Worm (Caenorhabditis elegans) whole organism, late embryonic: ENCODE measurements around the gene tdo-2.

Experiments
- C08G9.2 ChIP-seq: sonication (generic microtip); optimal IDR thresholded peaks from 2 replicates; lab custom pipeline; 2016; ENCODE audit warnings: mild to moderate bottlenecking, missing genetic modification characterization, moderate library complexity, missing compliant biosample characterization
- F13H6.1 ChIP-seq: sonication (generic microtip); optimal IDR thresholded peaks from 2 replicates; lab custom pipeline; 2016; ENCODE audit warnings: missing genetic modification characterization, missing compliant biosample characterization
- ceh-18 ChIP-seq: sonication (generic microtip); optimal IDR thresholded peaks from 2 replicates; lab custom pipeline; 2016; ENCODE audit warnings: missing genetic modification characterization, missing compliant biosample characterization
- ceh-22 ChIP-seq: sonication (generic microtip); optimal IDR thresholded peaks from 2 replicates; lab custom pipeline; 2017; ENCODE audit warnings: missing biosample characterization, missing genetic modification characterization
- ceh-30 ChIP-seq: fragments of 150-350 bp; optimal IDR thresholded peaks from 2 replicates; lab custom pipeline; 2014; ENCODE audit warnings: missing biosample characterization, missing genetic modification characterization
- ceh-31 ChIP-seq: sonication (generic microtip); optimal IDR thresholded peaks from 2 replicates; lab custom pipeline; 2016; ENCODE audit warnings: missing genetic modification characterization, missing compliant biosample characterization
- ceh-34 ChIP-seq: sonication (generic microtip); optimal IDR thresholded peaks from 2 replicates; lab custom pipeline; 2016; ENCODE audit warnings: mild to moderate bottlenecking, missing genetic modification characterization, missing compliant biosample characterization
- ceh-48 ChIP-seq: sonication (generic microtip); optimal IDR thresholded peaks from 2 replicates; lab custom pipeline; 2016; ENCODE audit warnings: missing genetic modification characterization, inconsistent platforms, missing compliant biosample characterization
- elt-2 ChIP-seq: sonication (generic microtip); optimal IDR thresholded peaks from 2 replicates; lab custom pipeline; 2016; ENCODE audit warnings: missing genetic modification reagents, missing genetic modification characterization, missing compliant biosample characterization
- ets-4 ChIP-seq: sonication (generic microtip); optimal IDR thresholded peaks from 2 replicates; lab custom pipeline; 2016; ENCODE audit warnings: missing genetic modification characterization, missing compliant biosample characterization
- eyg-1 ChIP-seq: sonication (generic microtip); optimal IDR thresholded peaks from 2 replicates; lab custom pipeline; 2016; ENCODE audit warnings: missing genotype, missing genetic modification characterization, missing compliant biosample characterization
- fax-1 ChIP-seq: sonication (generic microtip); optimal IDR thresholded peaks from 2 replicates; lab custom pipeline; 2016; ENCODE audit warnings: missing genotype, missing genetic modification characterization, missing compliant biosample characterization
- fkh-10 ChIP-seq: fragments of 150-350 bp; optimal IDR thresholded peaks from 2 replicates; lab custom pipeline; 2014; ENCODE audit warnings: missing biosample characterization, missing genetic modification reagents, missing genetic modification characterization
- hlh-30 ChIP-seq: sonication (generic microtip); optimal IDR thresholded peaks from 2 replicates; lab custom pipeline; 2017; ENCODE audit warnings: antibody characterized with exemption, missing genetic modification characterization, missing compliant biosample characterization; ENCODE audit not compliant: insufficient read depth
- hlh-6 ChIP-seq: sonication (generic microtip); optimal IDR thresholded peaks from 2 replicates; lab custom pipeline; 2016; ENCODE audit warnings: missing genotype, missing genetic modification characterization, missing compliant biosample characterization
- hlh-8 ChIP-seq: sonication (generic microtip); optimal IDR thresholded peaks from 2 replicates; lab custom pipeline; 2016; ENCODE audit warnings: missing genotype, missing genetic modification characterization, missing compliant biosample characterization
- lim-6 ChIP-seq: sonication (generic microtip); optimal IDR thresholded peaks from 2 replicates; lab custom pipeline; 2016; ENCODE audit warnings: missing genetic modification characterization, missing compliant biosample characterization
- nfya-1 ChIP-seq: sonication (generic microtip); optimal IDR thresholded peaks from 2 replicates; lab custom pipeline; 2017; ENCODE audit warnings: missing genetic modification characterization, mild to moderate bottlenecking, missing compliant biosample characterization, antibody characterized with exemption, moderate library complexity
- nhr-11 ChIP-seq: fragments of 150-350 bp; optimal IDR thresholded peaks from 2 replicates; lab custom pipeline; 2014; ENCODE audit warnings: missing biosample characterization, missing genetic modification characterization
- nhr-232 ChIP-seq: sonication (generic microtip); optimal IDR thresholded peaks from 2 replicates; lab custom pipeline; 2016; ENCODE audit warnings: missing genetic modification characterization, missing compliant biosample characterization
- npax-4 ChIP-seq: sonication (generic microtip); optimal IDR thresholded peaks from 2 replicates; lab custom pipeline; 2016; ENCODE audit warnings: missing genetic modification characterization, missing compliant biosample characterization
- pros-1 ChIP-seq: fragments of 150-350 bp; optimal IDR thresholded peaks from 2 replicates; lab custom pipeline; 2014; ENCODE audit warnings: missing biosample characterization, missing genetic modification reagents, missing genetic modification characterization
- ref-2 ChIP-seq: sonication (generic microtip); optimal IDR thresholded peaks from 2 replicates; lab custom pipeline; 2016; ENCODE audit warnings: missing genetic modification characterization, missing compliant biosample characterization
- rnt-1 ChIP-seq: sonication (generic microtip); optimal IDR thresholded peaks from 2 replicates; lab custom pipeline; 2016; ENCODE audit warnings: missing genetic modification characterization, missing compliant biosample characterization
- tbx-2 ChIP-seq: sonication (generic microtip); optimal IDR thresholded peaks from 2 replicates; lab custom pipeline; 2016; ENCODE audit warnings: missing genetic modification characterization, missing compliant biosample characterization
- unc-3 ChIP-seq, 2 experiments: fragments of 200-800 bp in 1 of 2; sonication (Bioruptor generic) in 1 of 2; sonication (generic microtip) in 1 of 2; conservative IDR thresholded peaks in 1 of 2; optimal IDR thresholded peaks in 1 of 2; 2 replicates each; pipeline versions ENCODE4 v1.3.6 to Lab custom; 2016 to 2022; ENCODE audit warnings: missing compliant biosample characterization in 2 of 2, missing genetic modification characterization in 2 of 2, missing genetic modification reagents in 1 of 2
- unc-42 ChIP-seq: sonication (generic microtip); optimal IDR thresholded peaks from 2 replicates; lab custom pipeline; 2016; ENCODE audit warnings: missing genotype, missing genetic modification characterization, missing compliant biosample characterization
- unc-55 ChIP-seq: sonication (generic microtip); optimal IDR thresholded peaks from 2 replicates; lab custom pipeline; 2017; ENCODE audit warnings: missing biosample characterization, missing genetic modification reagents, missing genetic modification characterization
- unc-86 ChIP-seq: sonication (generic microtip); optimal IDR thresholded peaks from 2 replicates; lab custom pipeline; 2016; ENCODE audit warnings: missing genetic modification characterization, missing compliant biosample characterization
- zip-5 ChIP-seq: sonication (generic microtip); optimal IDR thresholded peaks from 2 replicates; lab custom pipeline; 2016; ENCODE audit warnings: missing genetic modification characterization, missing compliant biosample characterization

tdo-2 gene

ce11 chrIII:5959049-5959448 lies 39.3 kb upstream of the tdo-2 start:
- TF ChIP-seq ceh-18 (tag; lab: Kevin White, UChicago), result no peak
- TF ChIP-seq ceh-31 (tag; lab: Kevin White, UChicago), result peak; percentile 14
- TF ChIP-seq ets-4 (tag; lab: Kevin White, UChicago), result peak; percentile 79
- no peak for TF ChIP-seq pros-1 (tag; lab: Kevin White, UChicago)
- no peak for TF ChIP-seq hlh-6 (tag; lab: Kevin White, UChicago)
- TF ChIP-seq ceh-30 (tag; lab: Kevin White, UChicago), result no peak

- TF ChIP-seq ceh-34 (peak; percentile 12), nfya-1 (tag; lab: Kevin White, UChicago) (peak; percentile 65), ets-4 (tag; lab: Kevin White, UChicago) (peak; percentile 59), elt-2 (tag; lab: Kevin White, UChicago) (no peak), nhr-232 (tag; lab: Kevin White, UChicago) (no peak), ceh-31 (tag; lab: Kevin White, UChicago) (peak; percentile 40), ceh-48 (tag; lab: Kevin White, UChicago) (peak; percentile 49)
Observed at ce11 chrIII:5958172-5958886, 38.6 kb upstream of the tdo-2 start, which contains the start of the genes nono-1 and nop-1. TSS of gene nono-1 (minus strand) at chrIII:5958246. TSS of gene nop-1 (plus strand) at chrIII:5958722.

- TF ChIP-seq C08G9.2 (tag; lab: Kevin White, UChicago), result no peak
- no peak for TF ChIP-seq fax-1 (tag; lab: Kevin White, UChicago)
- peak; percentile 13 for TF ChIP-seq tbx-2 (tag; lab: Kevin White, UChicago)
- TF ChIP-seq hlh-6 (tag; lab: Kevin White, UChicago), result peak; percentile 25
Observed at ce11 chrIII:5953913-5954290, 34.1 kb upstream of the tdo-2 start.

ce11 chrIII:5953041-5953912 lies 33.5 kb upstream of the tdo-2 start:
- no peak for TF ChIP-seq ref-2 (tag; lab: Kevin White, UChicago)
- no peak for TF ChIP-seq ets-4 (tag; lab: Kevin White, UChicago)
- TF ChIP-seq tbx-2 (tag; lab: Kevin White, UChicago), result no peak
- no peak for TF ChIP-seq unc-55 (GFP tag; lab: Kevin White, UChicago)

ce11 chrIII:5951589-5952378 lies 32.0 kb upstream of the tdo-2 start:
- TF ChIP-seq lim-6 (tag; lab: Kevin White, UChicago) (no peak), eyg-1 (no peak), hlh-30 (tag; lab: Kevin White, UChicago) (peak; percentile 30)
- TF ChIP-seq, all 69 proteins: peak for 1

- TF ChIP-seq rnt-1 (tag; lab: Kevin White, UChicago) (no peak), zip-5 (tag; lab: Kevin White, UChicago) (no peak), fkh-10 (GFP tag; lab: Kevin White, UChicago) (no peak), ceh-48 (tag; lab: Kevin White, UChicago) (no peak), unc-42 (tag; lab: Kevin White, UChicago) (no peak), F13H6.1 (tag; lab: Kevin White, UChicago) (no peak), unc-86 (no peak), npax-4 (tag; lab: Kevin White, UChicago) (no peak), nhr-11 (tag; lab: Kevin White, UChicago) (no peak), ceh-22 (tag; lab: Kevin White, UChicago) (no peak), hlh-8 (no peak), C08G9.2 (tag; lab: Kevin White, UChicago) (no peak), nhr-232 (tag; lab: Kevin White, UChicago) (no peak), unc-3 (GFP tag; conservative IDR thresholded peaks at IDR 0.05; lab: Robert Waterston, UW) (no peak), unc-3 (tag; optimal IDR thresholded peaks at IDR 0.05; lab: Kevin White, UChicago) (no peak), hlh-6 (tag; lab: Kevin White, UChicago) (no peak)
Observed at ce11 chrIII:5950756-5951345, 31.1 kb upstream of the tdo-2 start.
